Worm (Caenorhabditis elegans) whole organism, late embryonic: ENCODE measurements around the gene glb-31.
"Not testable (repeated sequence)": the region's sequence is repeated elsewhere in the genome, so short reads cannot be mapped to it uniquely, and the experiment has no call there.

Experiments used
- C38D4.7 ChIP-seq: fragments of 200-800 bp; sonication (Bioruptor generic); optimal IDR thresholded peaks from 2 replicates; lab custom pipeline; 2018; ENCODE audit warnings: mild to moderate bottlenecking, missing genetic modification characterization, moderate library complexity, missing compliant biosample characterization
- F13H6.1 ChIP-seq: sonication (generic microtip); optimal IDR thresholded peaks from 2 replicates; lab custom pipeline; 2016; ENCODE audit warnings: missing genetic modification characterization, missing compliant biosample characterization
- T23F11.4 ChIP-seq: fragments of 200-800 bp; sonication (Bioruptor generic); optimal IDR thresholded peaks from 2 replicates; lab custom pipeline; 2018; ENCODE audit warnings: mild to moderate bottlenecking, missing genetic modification characterization, missing compliant biosample characterization
- Y22D7AL.16 ChIP-seq: sonication (generic microtip); optimal IDR thresholded peaks from 2 replicates; lab custom pipeline; 2016; ENCODE audit warnings: missing genetic modification characterization, missing compliant biosample characterization
- ama-1 ChIP-seq: fragments of 150-350 bp; optimal IDR thresholded peaks from 2 replicates; lab custom pipeline; 2014
- ceh-14 ChIP-seq: sonication (generic microtip); optimal IDR thresholded peaks from 2 replicates; lab custom pipeline; 2016; ENCODE audit warnings: missing genotype, missing genetic modification characterization, missing compliant biosample characterization
- ceh-18 ChIP-seq: sonication (generic microtip); optimal IDR thresholded peaks from 2 replicates; lab custom pipeline; 2016; ENCODE audit warnings: missing genetic modification characterization, missing compliant biosample characterization
- ceh-19 ChIP-seq: fragments of 200-800 bp; sonication (Bioruptor generic); optimal IDR thresholded peaks from 2 replicates; lab custom pipeline; 2018; ENCODE audit warnings: mild to moderate bottlenecking, missing genetic modification characterization, missing compliant biosample characterization
- ceh-2 ChIP-seq: sonication (generic microtip); optimal IDR thresholded peaks from 2 replicates; lab custom pipeline; 2016; ENCODE audit warnings: missing genotype, missing genetic modification characterization, missing compliant biosample characterization
- ceh-22 ChIP-seq: sonication (generic microtip); optimal IDR thresholded peaks from 2 replicates; lab custom pipeline; 2017; ENCODE audit warnings: missing biosample characterization, missing genetic modification characterization
- ceh-30 ChIP-seq: fragments of 150-350 bp; optimal IDR thresholded peaks from 2 replicates; lab custom pipeline; 2014; ENCODE audit warnings: missing biosample characterization, missing genetic modification characterization
- ceh-31 ChIP-seq: sonication (generic microtip); optimal IDR thresholded peaks from 2 replicates; lab custom pipeline; 2016; ENCODE audit warnings: missing genetic modification characterization, missing compliant biosample characterization
- ceh-9 ChIP-seq: sonication (generic microtip); optimal IDR thresholded peaks from 2 replicates; lab custom pipeline; 2016; ENCODE audit warnings: mild to moderate bottlenecking, missing genetic modification characterization, inconsistent platforms, missing compliant biosample characterization
- elt-4 ChIP-seq: sonication (generic microtip); optimal IDR thresholded peaks from 2 replicates; lab custom pipeline; 2016; ENCODE audit warnings: missing genetic modification characterization, missing compliant biosample characterization
- eyg-1 ChIP-seq: sonication (generic microtip); optimal IDR thresholded peaks from 2 replicates; lab custom pipeline; 2016; ENCODE audit warnings: missing genotype, missing genetic modification characterization, missing compliant biosample characterization
- fax-1 ChIP-seq: sonication (generic microtip); optimal IDR thresholded peaks from 2 replicates; lab custom pipeline; 2016; ENCODE audit warnings: missing genotype, missing genetic modification characterization, missing compliant biosample characterization
- fkh-6 ChIP-seq: sonication (generic microtip); optimal IDR thresholded peaks from 2 replicates; lab custom pipeline; 2016; ENCODE audit warnings: missing genetic modification characterization, missing compliant biosample characterization
- gmeb-2 ChIP-seq: sonication (generic microtip); optimal IDR thresholded peaks from 2 replicates; lab custom pipeline; 2016; ENCODE audit warnings: missing genetic modification characterization, inconsistent platforms, missing compliant biosample characterization
- hlh-13 ChIP-seq: fragments of 200-800 bp; sonication (Bioruptor generic); optimal IDR thresholded peaks from 2 replicates; lab custom pipeline; 2018; ENCODE audit warnings: mild to moderate bottlenecking, missing genetic modification characterization, missing compliant biosample characterization
- hlh-15 ChIP-seq: sonication (generic microtip); optimal IDR thresholded peaks from 2 replicates; lab custom pipeline; 2016; ENCODE audit warnings: missing genetic modification characterization, missing compliant biosample characterization
- lim-6 ChIP-seq: sonication (generic microtip); optimal IDR thresholded peaks from 2 replicates; lab custom pipeline; 2016; ENCODE audit warnings: missing genetic modification characterization, missing compliant biosample characterization
- lin-11 ChIP-seq: fragments of 200-800 bp; sonication (Bioruptor generic); optimal IDR thresholded peaks from 2 replicates; lab custom pipeline; 2018; ENCODE audit warnings: mild to moderate bottlenecking, missing genetic modification characterization, missing compliant biosample characterization
- mec-3 ChIP-seq: sonication (generic microtip); optimal IDR thresholded peaks from 2 replicates; lab custom pipeline; 2016; ENCODE audit warnings: borderline replicate concordance, missing genetic modification characterization, missing compliant biosample characterization
- pag-3 ChIP-seq: sonication (generic microtip); optimal IDR thresholded peaks from 2 replicates; lab custom pipeline; 2016; ENCODE audit warnings: missing compliant biosample characterization, missing genetic modification characterization, borderline replicate concordance
- pat-9 ChIP-seq: fragments of 200-800 bp; sonication (Bioruptor generic); optimal IDR thresholded peaks from 2 replicates; lab custom pipeline; 2018; ENCODE audit warnings: mild to moderate bottlenecking, missing genetic modification characterization, moderate library complexity, missing compliant biosample characterization
- pax-1 ChIP-seq: fragments of 150-350 bp; optimal IDR thresholded peaks from 2 replicates; lab custom pipeline; 2014; ENCODE audit warnings: missing biosample characterization, missing genetic modification characterization
- pha-2 ChIP-seq: sonication (generic microtip); optimal IDR thresholded peaks from 2 replicates; lab custom pipeline; 2017; ENCODE audit warnings: mild to moderate bottlenecking, missing genetic modification characterization, missing compliant biosample characterization
- pha-4 ChIP-seq: fragments of 150-350 bp; optimal IDR thresholded peaks from 2 replicates; lab custom pipeline; 2018; ENCODE audit warnings: missing biosample characterization, missing genetic modification reagents, missing genetic modification characterization
- pros-1 ChIP-seq: fragments of 150-350 bp; optimal IDR thresholded peaks from 2 replicates; lab custom pipeline; 2014; ENCODE audit warnings: missing biosample characterization, missing genetic modification reagents, missing genetic modification characterization
- ref-2 ChIP-seq: sonication (generic microtip); optimal IDR thresholded peaks from 2 replicates; lab custom pipeline; 2016; ENCODE audit warnings: missing genetic modification characterization, missing compliant biosample characterization
- rnt-1 ChIP-seq: sonication (generic microtip); optimal IDR thresholded peaks from 2 replicates; lab custom pipeline; 2016; ENCODE audit warnings: missing genetic modification characterization, missing compliant biosample characterization
- sox-2 ChIP-seq: fragments of 200-800 bp; sonication (Bioruptor generic); IDR thresholded peaks from 2 replicates; pipeline ENCODE4 v1.3.6; 2022; ENCODE audit warnings: missing genetic modification reagents, missing genetic modification characterization, missing compliant biosample characterization
- sox-4 ChIP-seq: sonication (generic microtip); optimal IDR thresholded peaks from 2 replicates; lab custom pipeline; 2017; ENCODE audit warnings: mild to moderate bottlenecking, missing genetic modification characterization, inconsistent platforms, missing compliant biosample characterization
- syd-9 ChIP-seq: sonication (generic microtip); optimal IDR thresholded peaks from 2 replicates; lab custom pipeline; 2016; ENCODE audit warnings: mild to moderate bottlenecking, missing genetic modification characterization, moderate library complexity, missing compliant biosample characterization
- tbx-7 ChIP-seq: sonication (generic microtip); optimal IDR thresholded peaks from 2 replicates; lab custom pipeline; 2016; ENCODE audit warnings: missing genotype, missing genetic modification characterization, missing compliant biosample characterization
- unc-3 ChIP-seq, 2 experiments: fragments of 200-800 bp in 1 of 2; sonication (Bioruptor generic) in 1 of 2; sonication (generic microtip) in 1 of 2; conservative IDR thresholded peaks in 1 of 2; optimal IDR thresholded peaks in 1 of 2; 2 replicates each; pipeline versions ENCODE4 v1.3.6 to Lab custom; 2016 to 2022; ENCODE audit warnings: missing compliant biosample characterization in 2 of 2, missing genetic modification characterization in 2 of 2, missing genetic modification reagents in 1 of 2
- unc-42 ChIP-seq: sonication (generic microtip); optimal IDR thresholded peaks from 2 replicates; lab custom pipeline; 2016; ENCODE audit warnings: missing genotype, missing genetic modification characterization, missing compliant biosample characterization
- zip-5 ChIP-seq: sonication (generic microtip); optimal IDR thresholded peaks from 2 replicates; lab custom pipeline; 2016; ENCODE audit warnings: missing genetic modification characterization, missing compliant biosample characterization

Gene glb-31

ce11 chrII:1284985-1285384 lies 16.5 kb downstream of the glb-31 start:
- TF ChIP-seq ceh-14 (tag; lab: Kevin White, UChicago) = no peak
- no peak for TF ChIP-seq ceh-9 (tag; lab: Kevin White, UChicago)
- no peak for TF ChIP-seq unc-42 (tag; lab: Kevin White, UChicago)
- no peak for TF ChIP-seq ceh-2 (tag; lab: Kevin White, UChicago)
- TF ChIP-seq ceh-22 (tag; lab: Kevin White, UChicago) = no peak
- TF ChIP-seq sox-2 (GFP tag; lab: Robert Waterston, UW) = no peak
- TF ChIP-seq syd-9 (tag; lab: Kevin White, UChicago) = no peak
- TF ChIP-seq pag-3 = no peak
- no peak for TF ChIP-seq pha-2
- TF ChIP-seq rnt-1 = no peak
- TF ChIP-seq tbx-7 = no peak
- no peak for TF ChIP-seq elt-4 (tag; lab: Kevin White, UChicago)
- no peak for TF ChIP-seq ref-2 (tag; lab: Kevin White, UChicago)
- TF ChIP-seq T23F11.4 (GFP tag; lab: Kevin White, UChicago) = no peak
- TF ChIP-seq Y22D7AL.16 (tag; lab: Kevin White, UChicago) = no peak
- no peak for TF ChIP-seq unc-3 (GFP tag; conservative IDR thresholded peaks at IDR 0.05; lab: Robert Waterston, UW)
- TF ChIP-seq unc-3 (tag; optimal IDR thresholded peaks at IDR 0.05; lab: Kevin White, UChicago) = no peak
- TF ChIP-seq F13H6.1 (tag; lab: Kevin White, UChicago) = no peak
- no peak for TF ChIP-seq C38D4.7 (GFP tag; lab: Kevin White, UChicago)
- no peak for TF ChIP-seq zip-5 (tag; lab: Kevin White, UChicago)

ce11 chrII:1278350-1278749 lies 23.1 kb downstream of the glb-31 start, which contains the start of gene srz-63:
Gene srz-63, plus strand, starts transcription at chrII:1278650.
- not testable (repeated sequence) for TF ChIP-seq fkh-6 (tag; lab: Kevin White, UChicago); tbx-7; lin-11 (tag; lab: Kevin White, UChicago)

ce11 chrII:1276778-1277177 lies 24.7 kb downstream of the glb-31 start, which contains the start of gene Y57G7A.11:
Gene Y57G7A.11, minus strand, starts transcription at chrII:1276878.
- no peak for TF ChIP-seq mec-3 (tag; lab: Kevin White, UChicago)
- TF ChIP-seq pat-9 = no peak

ce11 chrII:1275439-1275838 lies 26.0 kb downstream of the glb-31 start, which contains the start of gene Y57G7A.5:
Gene Y57G7A.5, minus strand, starts transcription at chrII:1275539.
- no peak for TF ChIP-seq sox-4 (tag; lab: Kevin White, UChicago)
- TF ChIP-seq pag-3 = no peak
- TF ChIP-seq pros-1 (tag; lab: Kevin White, UChicago) = no peak
- no peak for TF ChIP-seq hlh-15 (tag; lab: Kevin White, UChicago)
- TF ChIP-seq gmeb-2 (tag; lab: Kevin White, UChicago) = no peak
- TF ChIP-seq ceh-30 (tag; lab: Kevin White, UChicago) = no peak
- no peak for TF ChIP-seq ceh-18 (tag; lab: Kevin White, UChicago)
- TF ChIP-seq elt-4 (tag; lab: Kevin White, UChicago) = no peak
- TF ChIP-seq lim-6 = no peak
- no peak for TF ChIP-seq eyg-1 (tag; lab: Kevin White, UChicago)
- no peak for TF ChIP-seq ceh-31
- TF ChIP-seq ama-1 (lab: Kevin White, UChicago) = no peak
- TF ChIP-seq unc-42 (tag; lab: Kevin White, UChicago) = no peak
- no peak for TF ChIP-seq fax-1 (tag; lab: Kevin White, UChicago)
- TF ChIP-seq hlh-13 (GFP tag; lab: Kevin White, UChicago) = no peak
- no peak for TF ChIP-seq ceh-19 (GFP tag; lab: Kevin White, UChicago)
- no peak for TF ChIP-seq C38D4.7 (GFP tag; lab: Kevin White, UChicago)
- TF ChIP-seq pax-1 (tag; lab: Kevin White, UChicago) = no peak
- no peak for TF ChIP-seq pha-4 (tag; lab: Kevin White, UChicago)
